Worm (Caenorhabditis elegans) whole organism, L1 larva: ENCODE data around the gene fmo-3.

ENCODE experiments used
- C04F5.9 ChIP-seq: sonication (generic microtip); optimal IDR thresholded peaks from 2 replicates; lab custom pipeline; 2016; ENCODE audit warnings: missing genetic modification characterization, missing compliant biosample characterization
- C34B4.2 ChIP-seq: sonication (generic microtip); optimal IDR thresholded peaks from 2 replicates; lab custom pipeline; 2017; ENCODE audit warnings: mild to moderate bottlenecking, missing genetic modification characterization, missing compliant biosample characterization
- F16B12.6 ChIP-seq: fragments of 150-350 bp; optimal IDR thresholded peaks from 2 replicates; lab custom pipeline; 2014; ENCODE audit warnings: missing biosample characterization, missing genetic modification characterization
- alr-1 ChIP-seq: fragments of 200-800 bp; sonication (Bioruptor generic); optimal IDR thresholded peaks from 2 replicates; lab custom pipeline; 2018; ENCODE audit warnings: borderline replicate concordance, mild to moderate bottlenecking, missing genetic modification characterization, missing compliant biosample characterization
- aly-2 ChIP-seq: fragments of 150-350 bp; optimal IDR thresholded peaks from 2 replicates; lab custom pipeline; 2014; ENCODE audit warnings: missing biosample characterization, missing genetic modification characterization
- blmp-1 ChIP-seq: fragments of 150-350 bp; optimal IDR thresholded peaks from 2 replicates; lab custom pipeline; 2014; ENCODE audit warnings: missing biosample characterization, missing genetic modification characterization
- ceh-63 ChIP-seq: fragments of 200-800 bp; sonication (Bioruptor generic); optimal IDR thresholded peaks from 2 replicates; lab custom pipeline; 2018; ENCODE audit warnings: mild to moderate bottlenecking, missing genetic modification characterization, missing compliant biosample characterization
- ceh-8 ChIP-seq: fragments of 200-800 bp; sonication (Bioruptor generic); optimal IDR thresholded peaks from 2 replicates; lab custom pipeline; 2018; ENCODE audit warnings: mild to moderate bottlenecking, missing genetic modification characterization, moderate library complexity, missing compliant biosample characterization
- ceh-82 ChIP-seq, 3 experiments: fragments of 150-350 bp in 1 of 3; sonication (generic microtip) in 2 of 3; optimal IDR thresholded peaks; 2 replicates each; lab custom pipeline; 2014 to 2017; ENCODE audit warnings: missing biosample characterization in 3 of 3, missing genetic modification characterization in 3 of 3
- ceh-90 ChIP-seq: sonication (generic microtip); optimal IDR thresholded peaks from 2 replicates; lab custom pipeline; 2016; ENCODE audit warnings: missing genetic modification characterization, missing compliant biosample characterization
- ces-1 ChIP-seq: fragments of 150-350 bp; optimal IDR thresholded peaks from 2 replicates; lab custom pipeline; 2014; ENCODE audit warnings: missing biosample characterization, missing genetic modification reagents, missing genetic modification characterization
- dpl-1 ChIP-seq, 3 experiments: fragments of 150-350 bp in 2 of 3; sonication (generic microtip) in 1 of 3; optimal IDR thresholded peaks; 2 replicates each; lab custom pipeline; 2014 to 2017; ENCODE audit warnings: missing biosample characterization in 3 of 3, missing genetic modification characterization in 3 of 3, missing genetic modification reagents in 3 of 3
- dsc-1 ChIP-seq: sonication (generic microtip); optimal IDR thresholded peaks from 2 replicates; lab custom pipeline; 2016; ENCODE audit warnings: mild to moderate bottlenecking, missing genetic modification characterization, missing compliant biosample characterization
- efl-1 ChIP-seq, 4 experiments: fragments of 150-350 bp; optimal IDR thresholded peaks in 3 of 4; peaks in 1 of 4; 1 replicate in 1 of 4; 2 replicates in 3 of 4; lab custom pipeline; 2014; ENCODE audit warnings: missing biosample characterization in 2 of 4, missing genetic modification characterization in 2 of 4, missing genetic modification reagents in 2 of 4
- elt-2 ChIP-seq: sonication (generic microtip); optimal IDR thresholded peaks from 2 replicates; lab custom pipeline; 2016; ENCODE audit warnings: missing genetic modification characterization, mild to moderate bottlenecking, inconsistent platforms, missing compliant biosample characterization, missing genetic modification reagents
- elt-3 ChIP-seq, 6 experiments: fragments of 150-350 bp in 1 of 6; sonication (generic microtip); optimal IDR thresholded peaks; 2 replicates each; lab custom pipeline; 2017 to 2018; ENCODE audit warnings: missing biosample characterization in 6 of 6, missing genetic modification characterization in 6 of 6, inconsistent platforms in 1 of 6
- fkh-10 ChIP-seq: sonication (generic microtip); optimal IDR thresholded peaks from 2 replicates; lab custom pipeline; 2017; ENCODE audit warnings: missing biosample characterization, missing genetic modification reagents, missing genetic modification characterization
- fkh-4 ChIP-seq: sonication (generic microtip); optimal IDR thresholded peaks from 2 replicates; lab custom pipeline; 2016; ENCODE audit warnings: missing compliant biosample characterization, missing genetic modification characterization, borderline replicate concordance
- hlh-17 ChIP-seq: fragments of 200-800 bp; sonication (Bioruptor generic); optimal IDR thresholded peaks from 2 replicates; lab custom pipeline; 2018; ENCODE audit warnings: missing genetic modification characterization, mild to moderate bottlenecking, missing compliant biosample characterization, moderate library complexity, borderline replicate concordance
- hlh-4 ChIP-seq: sonication (generic microtip); optimal IDR thresholded peaks from 2 replicates; lab custom pipeline; 2016; ENCODE audit warnings: mild to moderate bottlenecking, missing genetic modification characterization, missing compliant biosample characterization
- irx-1 ChIP-seq: sonication (generic microtip); optimal IDR thresholded peaks from 2 replicates; lab custom pipeline; 2016; ENCODE audit warnings: missing genetic modification characterization, missing compliant biosample characterization
- isw-1 ChIP-seq: fragments of 200-800 bp; sonication (Bioruptor generic); IDR thresholded peaks from 2 replicates; pipeline ENCODE4 v1.3.6; 2022; ENCODE audit warnings: missing genetic modification characterization, missing compliant biosample characterization
- jun-1 ChIP-seq: fragments of 150-350 bp; optimal IDR thresholded peaks from 2 replicates; lab custom pipeline; 2014; ENCODE audit warnings: missing biosample characterization, missing genetic modification reagents, missing genetic modification characterization
- lin-13 ChIP-seq: fragments of 150-350 bp; optimal IDR thresholded peaks from 2 replicates; lab custom pipeline; 2014; ENCODE audit warnings: missing biosample characterization, missing genetic modification reagents, missing genetic modification characterization
- lin-14 ChIP-seq: fragments of 200-800 bp; sonication (Bioruptor generic); optimal IDR thresholded peaks from 2 replicates; lab custom pipeline; 2018; ENCODE audit warnings: mild to moderate bottlenecking, missing genetic modification characterization, moderate library complexity, missing compliant biosample characterization
- lin-35 ChIP-seq, 2 experiments: fragments of 150-350 bp; optimal IDR thresholded peaks; 2 replicates each; lab custom pipeline; 2014; ENCODE audit warnings: missing biosample characterization in 2 of 2, missing genetic modification characterization in 2 of 2, missing genetic modification reagents in 2 of 2
- lir-3 ChIP-seq: sonication (generic microtip); optimal IDR thresholded peaks from 2 replicates; lab custom pipeline; 2016; ENCODE audit warnings: mild to moderate bottlenecking, missing genetic modification characterization, moderate library complexity, missing compliant biosample characterization; ENCODE audit not compliant: poor library complexity
- mab-9 ChIP-seq: fragments of 200-800 bp; sonication (Bioruptor generic); IDR thresholded peaks from 2 replicates; pipeline ENCODE4 v1.3.6; 2022; ENCODE audit warnings: missing genetic modification reagents, missing genetic modification characterization, missing compliant biosample characterization
- mep-1 ChIP-seq: fragments of 150-350 bp; optimal IDR thresholded peaks from 2 replicates; lab custom pipeline; 2014; ENCODE audit warnings: missing biosample characterization, missing genetic modification characterization
- nhr-28 ChIP-seq: fragments of 150-350 bp; optimal IDR thresholded peaks from 2 replicates; lab custom pipeline; 2014; ENCODE audit warnings: missing biosample characterization, missing genetic modification characterization
- nhr-76 ChIP-seq: sonication (generic microtip); optimal IDR thresholded peaks from 2 replicates; lab custom pipeline; 2017; ENCODE audit warnings: missing biosample characterization, missing genetic modification characterization
- nhr-84 ChIP-seq: sonication (generic microtip); optimal IDR thresholded peaks from 2 replicates; lab custom pipeline; 2017; ENCODE audit warnings: missing biosample characterization, missing genetic modification characterization
- nhr-85 ChIP-seq: sonication (generic microtip); peaks from one replicate; lab custom pipeline; 2016; ENCODE audit warnings: missing genetic modification characterization, inconsistent platforms, missing compliant biosample characterization
- nhr-90 ChIP-seq: sonication (generic microtip); optimal IDR thresholded peaks from 2 replicates; lab custom pipeline; 2016; ENCODE audit warnings: mild to moderate bottlenecking, missing genetic modification characterization, missing compliant biosample characterization; ENCODE audit not compliant: poor library complexity
- snu-23 ChIP-seq: sonication (generic microtip); optimal IDR thresholded peaks from 2 replicates; lab custom pipeline; 2016; ENCODE audit warnings: missing genetic modification characterization, missing compliant biosample characterization
- sox-4 ChIP-seq: sonication (generic microtip); optimal IDR thresholded peaks from 2 replicates; lab custom pipeline; 2016; ENCODE audit warnings: missing genetic modification characterization, missing compliant biosample characterization
- unc-30 ChIP-seq: sonication (generic microtip); optimal IDR thresholded peaks from 2 replicates; lab custom pipeline; 2017; ENCODE audit warnings: missing biosample characterization, missing genetic modification characterization
- unc-62 ChIP-seq: fragments of 150-350 bp; optimal IDR thresholded peaks from 2 replicates; lab custom pipeline; 2014; ENCODE audit warnings: missing biosample characterization, missing genetic modification reagents, missing genetic modification characterization
- unc-98 ChIP-seq: fragments of 200-800 bp; sonication (Bioruptor generic); IDR thresholded peaks from 2 replicates; pipeline ENCODE4 v1.3.6; 2022; ENCODE audit warnings: missing genetic modification characterization, missing compliant biosample characterization
- xbp-1 ChIP-seq: sonication (generic microtip); optimal IDR thresholded peaks from 2 replicates; lab custom pipeline; 2016; ENCODE audit warnings: missing genetic modification characterization, missing compliant biosample characterization
- zip-4 ChIP-seq: fragments of 200-800 bp; sonication (Bioruptor generic); optimal IDR thresholded peaks from 2 replicates; lab custom pipeline; 2018; ENCODE audit warnings: mild to moderate bottlenecking, missing genetic modification characterization, moderate library complexity, missing compliant biosample characterization
- ztf-4 ChIP-seq: fragments of 150-350 bp; optimal IDR thresholded peaks from 2 replicates; lab custom pipeline; 2014; ENCODE audit warnings: missing biosample characterization, missing genetic modification characterization

fmo-3 gene

DNA sequence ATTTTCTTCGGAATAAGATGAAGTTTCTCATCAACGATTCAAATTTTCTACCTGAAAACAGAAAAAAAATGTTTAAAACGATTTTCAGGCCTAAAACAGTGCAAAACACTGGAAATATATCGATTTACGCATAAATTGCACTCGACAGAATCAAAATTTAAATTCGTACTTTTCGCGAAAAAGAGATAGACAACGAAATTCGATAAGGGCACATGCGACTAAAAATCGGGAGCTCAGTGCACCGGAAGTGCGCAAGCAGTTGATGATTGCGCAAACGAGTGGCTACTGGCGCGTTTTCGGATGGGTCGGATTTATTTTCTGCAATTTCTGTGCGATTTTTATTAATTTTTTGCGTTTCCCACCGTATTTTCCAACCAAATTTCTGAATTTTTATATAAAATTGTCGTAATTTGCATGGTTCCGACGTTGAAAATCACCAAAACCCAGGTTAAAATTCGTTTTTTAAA lies 12.5 kb downstream of the fmo-3 start, which contains the start of the genes Y39A1A.21 and Y39A1A.22 (continued):
- TF ChIP-seq zip-4: peak; percentile 76
- no peak for TF ChIP-seq hlh-4
- no peak for TF ChIP-seq unc-98 (GFP tag; lab: Robert Waterston, UW)
- TF ChIP-seq lin-13: peak; percentile 86
- no peak for TF ChIP-seq nhr-84 (tag; lab: Kevin White, UChicago)
- peak; percentile 86 for TF ChIP-seq aly-2 (tag; lab: Kevin White, UChicago)
- TF ChIP-seq ceh-82 (tag; optimal IDR thresholded peaks at IDR 0.05; lab: Kevin White, UChicago): peak; percentile 84 to 93 (median 86)
- TF ChIP-seq nhr-28 (tag; lab: Kevin White, UChicago): no peak
- TF ChIP-seq nhr-85 (tag; lab: Kevin White, UChicago): peak; percentile 94
- TF ChIP-seq lin-35 (GFP tag; optimal IDR thresholded peaks at IDR 0.05; lab: Kevin White, UChicago): peak; percentile 83 to 88
- TF ChIP-seq irx-1 (tag; lab: Kevin White, UChicago): peak; percentile 87
- peak; percentile 88 for TF ChIP-seq mep-1
- no peak for TF ChIP-seq alr-1
- TF ChIP-seq jun-1 (tag; lab: Kevin White, UChicago): peak; percentile 81
- TF ChIP-seq snu-23 (GFP tag; lab: Kevin White, UChicago): peak; percentile 90
- no peak for TF ChIP-seq nhr-76 (tag; lab: Kevin White, UChicago)

DNA sequence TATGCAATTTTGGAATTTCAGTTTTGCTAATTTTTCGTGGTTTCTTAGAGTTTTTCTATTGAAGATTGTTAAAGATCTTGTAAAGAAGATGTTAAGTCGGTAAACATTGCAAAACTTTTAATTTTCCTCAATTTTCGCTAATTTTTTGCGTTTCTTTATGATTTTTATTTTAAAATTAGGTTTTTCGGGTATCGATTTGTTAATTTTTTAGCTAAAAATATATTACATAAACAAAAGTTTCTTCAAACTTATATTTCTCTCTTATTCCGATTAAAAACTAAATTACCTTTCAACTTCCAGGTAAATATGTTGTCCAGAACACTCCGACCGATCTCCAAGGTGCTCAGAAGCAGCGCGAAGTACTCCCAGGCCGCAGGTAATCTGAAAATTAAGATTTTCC lies 13.0 kb downstream of the fmo-3 start, which contains the start of gene mrpl-12:
mrpl-12 (plus strand) TSS at position 301 of the 400 bp plus-strand sequence.
- TF ChIP-seq ztf-4 (tag; lab: Kevin White, UChicago): no peak
- TF ChIP-seq mab-9: no peak
- TF ChIP-seq ceh-82 (tag; optimal IDR thresholded peaks at IDR 0.05; lab: Kevin White, UChicago): no peak
- TF ChIP-seq dpl-1 (GFP tag; optimal IDR thresholded peaks at IDR 0.05; lab: Kevin White, UChicago): no peak
- no peak for TF ChIP-seq fkh-4 (tag; lab: Kevin White, UChicago)
- TF ChIP-seq jun-1 (tag; lab: Kevin White, UChicago): no peak
- TF ChIP-seq sox-4 (tag; lab: Kevin White, UChicago): no peak
- no peak for TF ChIP-seq elt-2
- no peak for TF ChIP-seq unc-30
- TF ChIP-seq ceh-8: no peak
- TF ChIP-seq blmp-1 (tag; lab: Kevin White, UChicago): no peak

DNA sequence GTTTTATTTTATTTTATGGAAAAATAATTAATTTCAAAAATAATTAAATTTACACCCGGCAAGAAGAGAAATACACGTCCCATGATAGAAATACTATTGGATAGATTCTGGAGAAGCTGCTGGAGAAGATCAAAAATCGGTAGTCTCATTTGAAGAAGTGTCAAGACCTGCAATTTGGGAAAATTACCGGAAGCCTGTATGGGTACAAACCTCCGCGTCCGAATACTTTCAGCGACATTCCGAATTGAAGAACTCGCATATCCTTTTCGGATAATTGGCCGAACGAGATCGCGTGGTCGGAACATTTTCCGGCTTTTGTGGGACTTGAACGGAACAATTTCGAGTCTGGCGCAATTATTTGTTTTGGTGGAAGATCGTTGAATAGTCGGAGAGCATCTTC lies 14.0 kb downstream of the fmo-3 start:
- TF ChIP-seq nhr-84 (tag; lab: Kevin White, UChicago) (no peak), ceh-90 (tag; lab: Kevin White, UChicago) (no peak), nhr-76 (tag; lab: Kevin White, UChicago) (no peak), lir-3 (tag; lab: Kevin White, UChicago) (no peak), ceh-63 (GFP tag; lab: Kevin White, UChicago) (no peak), C04F5.9 (tag; lab: Kevin White, UChicago) (no peak), zip-4 (no peak), ces-1 (GFP tag; lab: Kevin White, UChicago) (no peak), elt-3 (tag; optimal IDR thresholded peaks at IDR 0.05; lab: Kevin White, UChicago) (no peak), xbp-1 (tag; lab: Kevin White, UChicago) (no peak), isw-1 (GFP tag; lab: Robert Waterston, UW) (no peak), lin-14 (GFP tag; lab: Kevin White, UChicago) (no peak), efl-1 (optimal IDR thresholded peaks at IDR 0.05; lab: Kevin White, UChicago) (no peak), efl-1 (GFP tag; optimal IDR thresholded peaks at IDR 0.05 in 1 of 2; lab: Kevin White, UChicago) (no peak), aly-2 (tag; lab: Kevin White, UChicago) (no peak), C34B4.2 (tag; lab: Kevin White, UChicago) (no peak), elt-2 (no peak), sox-4 (tag; lab: Kevin White, UChicago) (no peak), mep-1 (no peak)

DNA sequence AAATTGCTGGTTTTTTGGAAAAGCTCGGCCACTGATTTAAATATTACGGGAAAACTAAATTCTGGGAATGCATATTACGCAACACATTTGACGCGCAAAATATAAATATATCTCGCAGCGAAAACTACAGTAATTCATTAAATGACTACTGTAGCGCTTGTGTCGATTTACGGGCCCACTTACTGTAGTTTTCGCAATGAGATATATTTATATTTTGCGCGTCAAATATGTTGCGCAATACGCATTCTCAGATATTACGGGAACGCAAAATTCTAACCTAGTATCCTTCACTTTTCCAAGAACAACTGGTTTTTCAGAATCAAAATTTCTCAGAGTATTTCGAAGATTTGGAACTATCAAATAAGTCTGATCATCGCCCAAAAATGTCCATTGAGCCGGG lies 15.2 kb downstream of the fmo-3 start:
- TF ChIP-seq unc-62 (no peak), ceh-82 (tag; optimal IDR thresholded peaks at IDR 0.05; lab: Kevin White, UChicago) (no peak), snu-23 (GFP tag; lab: Kevin White, UChicago) (no peak), lin-13 (no peak), fkh-4 (tag; lab: Kevin White, UChicago) (no peak), nhr-90 (no peak), F16B12.6 (no peak), fkh-10 (GFP tag; lab: Kevin White, UChicago) (no peak), irx-1 (tag; lab: Kevin White, UChicago) (no peak), hlh-17 (no peak), dsc-1 (tag; lab: Kevin White, UChicago) (no peak), elt-3 (tag; optimal IDR thresholded peaks at IDR 0.05; lab: Kevin White, UChicago) (no peak)
